Fruit fly (Drosophila melanogaster) whole organism, adult: ENCODE results near the gene betaTub65B.

ENCODE experiments used
- CG11617 ChIP-seq: fragments of 200-800 bp; sonication (Bioruptor generic); optimal IDR thresholded peaks from 2 replicates; lab custom pipeline; 2017; ENCODE audit warnings: mild to moderate bottlenecking, missing biosample characterization, missing genetic modification reagents, missing genetic modification characterization
- CG12768 ChIP-seq: fragments of 200-800 bp; sonication (Bioruptor generic); optimal IDR thresholded peaks from 2 replicates; lab custom pipeline; 2017; ENCODE audit warnings: missing biosample characterization, missing genetic modification characterization, mild to moderate bottlenecking, moderate library complexity, missing genetic modification reagents
- CG14711 ChIP-seq: fragments of 200-800 bp; sonication (Bioruptor generic); optimal IDR thresholded peaks from 2 replicates; lab custom pipeline; 2018; ENCODE audit warnings: missing biosample characterization, mild to moderate bottlenecking, missing genetic modification characterization, moderate library complexity
- CG1620 ChIP-seq: fragments of 200-800 bp; sonication (Bioruptor generic); optimal IDR thresholded peaks from 2 replicates; lab custom pipeline; 2016; ENCODE audit warnings: missing biosample characterization, missing genetic modification characterization
- CG33017 ChIP-seq: fragments of 200-800 bp; sonication (Bioruptor generic); optimal IDR thresholded peaks from 2 replicates; lab custom pipeline; 2018; ENCODE audit warnings: missing biosample characterization, mild to moderate bottlenecking, missing genetic modification characterization, moderate library complexity
- CG5204 ChIP-seq: fragments of 200-800 bp; sonication (Bioruptor generic); optimal IDR thresholded peaks from 2 replicates; lab custom pipeline; 2016; ENCODE audit warnings: missing biosample characterization, missing genetic modification characterization
- CG7045 ChIP-seq: fragments of 200-800 bp; sonication (Bioruptor generic); optimal IDR thresholded peaks from 2 replicates; lab custom pipeline; 2017; ENCODE audit warnings: missing biosample characterization, mild to moderate bottlenecking, missing genetic modification characterization
- Clk ChIP-seq: fragments of 200-800 bp; sonication (Bioruptor generic); optimal IDR thresholded peaks from 2 replicates; lab custom pipeline; 2017; ENCODE audit warnings: missing biosample characterization, missing genetic modification characterization
- Crg-1 ChIP-seq: fragments of 200-800 bp; sonication (Bioruptor generic); optimal IDR thresholded peaks from 2 replicates; lab custom pipeline; 2016; ENCODE audit warnings: missing biosample characterization, missing genetic modification characterization
- Hr96 ChIP-seq: fragments of 200-800 bp; sonication (Bioruptor generic); optimal IDR thresholded peaks from 2 replicates; lab custom pipeline; 2016; ENCODE audit warnings: missing biosample characterization, missing genetic modification characterization
- Mnt ChIP-seq: fragments of 200-800 bp; sonication (Bioruptor generic); optimal IDR thresholded peaks from 2 replicates; lab custom pipeline; 2016; ENCODE audit warnings: missing biosample characterization, mild to moderate bottlenecking, missing genetic modification characterization
- bab1 ChIP-seq: fragments of 200-800 bp; sonication (Bioruptor generic); optimal IDR thresholded peaks from 3 replicates; lab custom pipeline; 2019; ENCODE audit warnings: missing biosample characterization, mild to moderate bottlenecking, missing genetic modification characterization, moderate library complexity
- cic ChIP-seq: fragments of 200-800 bp; sonication (Bioruptor generic); optimal IDR thresholded peaks from 2 replicates; lab custom pipeline; 2017; ENCODE audit warnings: missing biosample characterization, mild to moderate bottlenecking, missing genetic modification characterization, moderate library complexity
- cnc ChIP-seq, 2 experiments: fragments of >200 bp; optimal IDR thresholded peaks; 2 replicates each; lab custom pipeline; 2017
- kay ChIP-seq: fragments of 200-800 bp; sonication (Bioruptor generic); peaks from one replicate; lab custom pipeline; 2016; ENCODE audit warnings: missing biosample characterization, missing genetic modification characterization, borderline replicate concordance
- ovo ChIP-seq: fragments of 200-800 bp; sonication (Bioruptor generic); optimal IDR thresholded peaks from 2 replicates; lab custom pipeline; 2016; ENCODE audit warnings: missing biosample characterization, missing genetic modification characterization
- pad ChIP-seq: fragments of 200-800 bp; sonication (Bioruptor generic); optimal IDR thresholded peaks from 3 replicates; lab custom pipeline; 2017; ENCODE audit warnings: missing biosample characterization, missing genetic modification characterization, mild to moderate bottlenecking, moderate library complexity, missing genetic modification reagents
- tj ChIP-seq: fragments of 200-800 bp; sonication (Bioruptor generic); optimal IDR thresholded peaks from 3 replicates; lab custom pipeline; 2017; ENCODE audit warnings: missing biosample characterization, mild to moderate bottlenecking, missing genetic modification characterization, moderate library complexity
- toe ChIP-seq: fragments of 200-800 bp; sonication (Bioruptor generic); optimal IDR thresholded peaks from 2 replicates; lab custom pipeline; 2016; ENCODE audit warnings: missing biosample characterization, missing genetic modification characterization

betaTub65B gene

DNA sequence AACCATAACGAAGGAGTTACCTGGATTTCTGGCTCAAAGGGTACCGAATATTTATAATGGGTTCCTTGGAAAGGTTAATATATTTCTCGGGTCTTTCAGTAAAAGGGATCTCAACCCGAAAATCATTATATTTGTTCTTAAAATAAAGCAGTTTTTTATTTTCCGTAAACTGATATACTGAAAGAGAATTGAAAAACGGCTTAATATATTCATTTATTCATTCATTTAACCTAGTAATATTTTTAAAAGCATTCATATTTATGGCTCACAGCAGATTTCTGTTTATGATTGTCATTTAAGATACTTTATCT, 33.7 kb upstream of the betaTub65B start:
- TF ChIP-seq tj (GFP tag; lab: Kevin White, UChicago) (no peak), pad (GFP tag; lab: Kevin White, UChicago) (no peak), toe (no peak), kay (GFP tag; lab: Kevin White, UChicago) (peak; percentile 70), CG5204 (GFP tag; lab: Kevin White, UChicago) (no peak)

DNA sequence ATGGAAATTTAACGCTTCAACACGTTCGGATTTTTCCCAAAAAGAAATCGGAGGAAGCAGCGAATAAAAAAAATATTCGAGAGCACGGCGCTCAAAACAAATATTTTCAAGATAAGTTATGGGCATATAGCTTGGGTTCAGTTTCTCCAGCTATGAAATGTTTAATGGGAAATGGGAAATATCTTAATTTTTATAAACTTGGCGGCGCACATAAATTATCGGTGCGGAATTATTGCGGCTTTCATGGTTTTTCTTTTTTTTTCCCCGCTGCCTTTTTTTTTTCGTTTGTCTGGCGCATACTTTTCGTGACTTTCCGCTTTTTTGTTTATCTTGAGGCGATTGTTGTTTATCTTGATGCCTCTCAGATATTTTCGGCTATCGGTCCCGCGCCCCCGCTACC, 32.5 kb upstream of the betaTub65B start:
- TF ChIP-seq bab1 (GFP tag; lab: Kevin White, UChicago): no peak
- no peak for TF ChIP-seq Hr96 (GFP tag; lab: Kevin White, UChicago)
- no peak for TF ChIP-seq Crg-1 (GFP tag; lab: Kevin White, UChicago)
- no peak for TF ChIP-seq Mnt (GFP tag; lab: Kevin White, UChicago)
- no peak for TF ChIP-seq cic (GFP tag; lab: Kevin White, UChicago)

DNA sequence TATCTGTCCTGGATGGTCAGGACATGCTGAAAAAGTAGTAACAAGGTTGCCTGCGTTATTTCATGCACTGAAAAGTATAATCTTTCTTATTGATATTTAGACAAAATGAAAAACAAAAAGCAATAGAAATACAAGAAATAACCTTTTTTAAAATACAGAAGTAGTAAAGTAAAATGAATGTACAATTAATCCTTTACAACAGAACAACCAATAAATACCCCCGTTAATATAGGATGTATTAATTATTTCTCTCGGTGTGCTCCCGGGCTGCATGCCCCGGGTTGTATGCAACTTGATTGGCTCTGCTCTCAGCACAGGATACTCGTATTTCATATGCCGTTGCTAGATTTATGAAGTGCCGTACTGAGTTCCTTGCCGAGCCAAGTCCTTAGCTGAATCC, 31.9 kb upstream of the betaTub65B start:
- TF ChIP-seq Mnt (GFP tag; lab: Kevin White, UChicago) (no peak), CG7045 (GFP tag; lab: Kevin White, UChicago) (no peak), ovo (no peak), cnc (optimal IDR thresholded peaks at IDR 0.05; lab: Kevin White, UChicago) (no peak), CG1620 (GFP tag; lab: Kevin White, UChicago) (no peak), Clk (GFP tag; lab: Kevin White, UChicago) (no peak), CG33017 (tag; lab: Kevin White, UChicago) (no peak), Hr96 (GFP tag; lab: Kevin White, UChicago) (no peak), toe (no peak), tj (GFP tag; lab: Kevin White, UChicago) (no peak), CG5204 (GFP tag; lab: Kevin White, UChicago) (no peak)

DNA sequence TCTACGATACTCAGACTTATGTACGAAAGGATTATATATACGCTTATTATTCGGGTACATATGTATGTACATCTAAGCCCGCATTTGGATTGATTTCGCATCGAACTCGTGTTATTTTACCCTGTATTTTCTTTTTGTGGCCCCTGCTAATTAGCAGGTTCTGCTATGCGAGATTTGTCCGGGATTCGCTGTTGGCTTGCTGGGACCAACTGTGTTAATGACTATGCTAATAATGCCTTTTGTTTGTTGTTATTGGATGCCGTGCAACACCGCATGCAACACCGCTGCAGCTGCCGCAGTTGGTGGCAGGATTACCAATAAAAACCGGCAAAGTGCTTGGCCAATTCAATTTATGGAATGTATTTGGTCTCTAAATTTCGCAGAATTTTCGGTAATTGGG, 30.1 kb upstream of the betaTub65B start:
- TF ChIP-seq CG14711 (tag; lab: Kevin White, UChicago): no peak
- TF ChIP-seq Crg-1 (GFP tag; lab: Kevin White, UChicago): no peak
- no peak for TF ChIP-seq Mnt (GFP tag; lab: Kevin White, UChicago)
- TF ChIP-seq cnc (optimal IDR thresholded peaks at IDR 0.05; lab: Kevin White, UChicago): no peak
- TF ChIP-seq CG33017 (tag; lab: Kevin White, UChicago): no peak
- no peak for TF ChIP-seq CG7045 (GFP tag; lab: Kevin White, UChicago)
- TF ChIP-seq pad (GFP tag; lab: Kevin White, UChicago): no peak
- TF ChIP-seq CG11617: no peak
- TF ChIP-seq bab1 (GFP tag; lab: Kevin White, UChicago): no peak
- no peak for TF ChIP-seq kay (GFP tag; lab: Kevin White, UChicago)
- TF ChIP-seq cic (GFP tag; lab: Kevin White, UChicago): no peak
- no peak for TF ChIP-seq tj (GFP tag; lab: Kevin White, UChicago)

DNA sequence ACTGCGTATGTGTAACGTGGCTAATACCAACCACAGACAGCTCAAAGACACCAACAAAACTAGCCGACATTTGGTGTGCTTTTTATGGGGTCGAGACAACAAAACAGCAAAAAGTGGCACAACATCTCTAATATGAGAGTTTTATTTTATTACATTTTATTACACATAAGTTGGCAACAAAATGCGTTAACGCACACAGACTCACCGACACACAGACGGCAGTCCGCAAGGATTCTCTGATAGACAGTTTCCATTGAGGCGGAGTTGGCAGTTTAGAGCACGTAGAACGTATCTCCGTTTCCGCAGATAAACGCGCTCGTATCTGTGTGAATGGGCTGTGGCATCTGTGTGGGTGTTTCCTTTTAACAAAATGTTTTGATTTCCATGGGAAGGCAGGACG, 22.4 kb upstream of the betaTub65B start:
- TF ChIP-seq CG5204 (GFP tag; lab: Kevin White, UChicago) (no peak), ovo (no peak), CG1620 (GFP tag; lab: Kevin White, UChicago) (no peak), Hr96 (GFP tag; lab: Kevin White, UChicago) (no peak), cic (GFP tag; lab: Kevin White, UChicago) (no peak), cnc (optimal IDR thresholded peaks at IDR 0.05; lab: Kevin White, UChicago) (no peak), CG12768 (no peak), Clk (GFP tag; lab: Kevin White, UChicago) (no peak), Crg-1 (GFP tag; lab: Kevin White, UChicago) (no peak), CG11617 (no peak), toe (no peak), CG14711 (tag; lab: Kevin White, UChicago) (no peak), pad (GFP tag; lab: Kevin White, UChicago) (no peak)

DNA sequence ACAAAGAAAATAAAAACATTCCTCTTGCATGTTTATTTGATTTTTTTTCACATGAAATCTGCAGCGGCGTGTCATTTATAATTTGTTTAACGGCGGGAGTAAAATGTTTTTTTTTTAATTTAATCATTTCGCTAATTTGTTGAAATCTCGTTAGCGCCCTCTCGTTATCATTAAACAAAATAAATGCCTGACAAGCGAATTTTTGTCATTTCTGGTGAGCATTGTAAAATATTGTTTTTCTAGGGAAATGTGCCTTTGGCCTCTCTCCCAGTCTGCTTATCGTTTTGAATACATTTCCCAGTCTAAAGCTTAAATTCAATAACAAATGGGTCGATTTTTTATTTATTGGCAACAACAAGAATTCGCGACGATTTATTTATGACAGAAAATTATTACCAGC, 18.2 kb upstream of the betaTub65B start:
- TF ChIP-seq kay (GFP tag; lab: Kevin White, UChicago) (peak; percentile 1), toe (no peak), tj (GFP tag; lab: Kevin White, UChicago) (peak; percentile 56)

DNA sequence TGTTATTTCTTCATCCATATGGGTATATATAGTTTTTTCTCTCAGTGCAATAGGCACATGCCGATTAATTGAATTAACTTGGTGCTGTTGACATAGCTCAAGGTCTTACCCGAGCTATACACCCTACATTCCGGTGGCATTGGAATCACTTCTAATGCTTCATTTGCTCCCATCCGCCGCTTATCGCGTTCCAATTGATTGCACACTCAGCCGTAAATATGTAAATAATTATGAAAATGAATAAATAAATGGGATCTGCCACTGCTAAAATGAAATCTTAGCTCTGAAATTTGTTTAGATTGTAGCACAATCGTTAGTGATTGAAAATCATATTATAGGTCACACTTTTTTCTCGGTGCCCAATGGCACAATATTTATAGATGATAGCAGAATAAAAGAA, 13.6 kb upstream of the betaTub65B start:
- TF ChIP-seq kay (GFP tag; lab: Kevin White, UChicago) (peak; percentile 23), cic (GFP tag; lab: Kevin White, UChicago) (no peak)

DNA sequence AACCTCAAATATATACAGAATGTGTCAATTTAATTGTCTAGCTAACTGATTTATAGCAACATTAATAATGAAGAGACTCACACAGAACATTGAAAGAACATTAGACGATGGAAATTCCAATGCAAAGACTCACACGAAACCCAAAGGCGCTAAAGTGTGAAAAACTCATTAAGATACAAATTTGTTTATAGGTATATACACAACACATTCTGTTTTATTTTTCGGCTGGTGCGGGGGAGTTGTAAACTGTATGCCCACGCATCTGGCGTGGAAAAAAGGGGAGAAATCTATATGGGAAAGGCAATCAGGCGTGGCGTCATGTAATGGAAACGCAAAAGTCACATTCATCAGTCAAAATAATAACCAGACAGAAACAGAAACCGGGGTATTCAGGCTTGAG, 10.9 kb upstream of the betaTub65B start:
- TF ChIP-seq CG14711 (tag; lab: Kevin White, UChicago) (no peak), ovo (no peak), CG33017 (tag; lab: Kevin White, UChicago) (no peak), CG1620 (GFP tag; lab: Kevin White, UChicago) (no peak), cic (GFP tag; lab: Kevin White, UChicago) (no peak), bab1 (GFP tag; lab: Kevin White, UChicago) (no peak), Crg-1 (GFP tag; lab: Kevin White, UChicago) (no peak), cnc (optimal IDR thresholded peaks at IDR 0.05; lab: Kevin White, UChicago) (no peak), kay (GFP tag; lab: Kevin White, UChicago) (no peak), pad (GFP tag; lab: Kevin White, UChicago) (no peak)
